Worm (Caenorhabditis elegans) whole organism, L4/young adult: ENCODE measurements around the gene R03G8.3.

Source experiments
- W03F9.2 ChIP-seq: fragments of 150-350 bp; optimal IDR thresholded peaks from 2 replicates; lab custom pipeline; 2014; ENCODE audit warnings: missing biosample characterization, missing genetic modification characterization
- dao-5 ChIP-seq: sonication (generic microtip); optimal IDR thresholded peaks from 2 replicates; lab custom pipeline; 2016; ENCODE audit warnings: missing genotype, missing genetic modification characterization, moderate library complexity, missing compliant biosample characterization
- him-1 ChIP-seq: sonication (generic microtip); optimal IDR thresholded peaks from 2 replicates; lab custom pipeline; 2016; ENCODE audit warnings: missing genotype, missing genetic modification reagents, missing genetic modification characterization, missing compliant biosample characterization

DNA sequence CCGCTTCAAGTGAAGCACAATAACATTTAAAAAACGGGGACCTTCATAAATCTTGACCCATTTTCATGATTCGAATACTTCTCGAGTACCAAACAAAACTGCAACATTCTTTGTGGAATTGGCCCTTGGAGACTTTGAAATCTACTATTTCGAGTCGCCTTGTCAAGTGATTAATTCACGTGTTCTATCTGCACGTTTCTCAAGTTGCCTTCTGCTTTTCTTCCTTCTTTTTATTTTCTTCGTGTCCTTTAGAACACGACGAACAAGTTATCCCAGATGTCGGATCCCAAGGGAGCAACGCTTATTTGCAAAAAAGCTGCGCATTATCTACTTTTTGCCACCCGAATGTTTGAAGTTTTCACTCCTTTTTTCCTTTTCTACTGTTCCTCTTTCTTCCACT is 29.4 kb upstream of the R03G8.3 start:
- TF ChIP-seq W03F9.2 (tag; lab: Kevin White, UChicago) (no peak), him-1 (tag; lab: Kevin White, UChicago) (no peak), dao-5 (tag; lab: Kevin White, UChicago) (no peak)
